Worm (Caenorhabditis elegans): Measurements from ENCODE around the gene C27D6.1.

DNA sequence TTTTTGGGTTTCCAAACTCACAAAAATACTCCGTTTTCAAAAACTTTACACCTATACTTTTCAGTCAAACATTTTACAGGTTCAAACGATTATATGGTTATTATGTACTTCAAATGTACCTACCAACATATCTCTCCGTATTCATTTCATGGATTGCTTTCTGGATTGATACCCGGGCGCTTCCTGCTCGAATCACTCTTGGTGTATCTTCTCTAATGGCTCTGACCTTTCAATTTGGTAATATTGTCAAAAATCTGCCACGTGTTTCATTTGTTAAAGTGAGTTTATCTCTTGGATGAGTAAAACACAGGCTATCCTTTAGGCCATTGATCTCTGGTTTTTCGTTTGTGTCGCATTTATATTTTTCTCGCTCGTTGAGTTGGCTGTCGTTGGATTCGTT is 40.8 kb upstream of the C27D6.1 start:
- TF ChIP-seq unc-62 (GFP tag; optimal IDR thresholded peaks at IDR 0.05) (no peak), tlp-1 (tag; optimal IDR thresholded peaks at IDR 0.05) (no peak), lin-39 (tag; optimal IDR thresholded peaks at IDR 0.05) (no peak), dsc-1 (tag; optimal IDR thresholded peaks at IDR 0.05) (no peak), ama-1 (optimal IDR thresholded peaks at IDR 0.05) (no peak), efl-1 (optimal IDR thresholded peaks at IDR 0.05) (no peak), efl-1 (GFP tag; optimal IDR thresholded peaks at IDR 0.05 in 1 of 2) (no peak)

All from whole organism, L1 larva.